Worm (Caenorhabditis elegans): Measurements from ENCODE around the gene C49F8.1.
A peak's percentile ranks its signal among the peaks of the same experiment; 100 is the strongest.

Gene C49F8.1

DNA sequence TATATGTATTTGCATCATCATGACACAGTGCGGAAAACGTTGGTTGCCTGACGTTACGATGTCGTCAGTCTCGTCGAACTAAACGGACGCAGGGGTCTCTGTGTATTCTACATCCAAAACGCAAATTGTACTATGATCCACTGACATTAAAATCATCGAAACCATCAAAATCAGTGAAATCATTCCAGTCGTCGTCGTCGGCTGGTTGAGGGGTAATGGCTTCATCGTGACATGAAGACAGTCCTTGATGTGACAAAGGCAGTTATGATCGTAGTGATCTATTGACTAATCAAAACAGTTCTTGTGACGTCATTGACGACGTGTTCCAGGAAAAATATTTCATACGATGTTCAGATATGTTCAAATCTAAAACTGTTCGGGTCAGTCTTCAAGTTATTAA lies 7.1 kb downstream of the C49F8.1 start:
- TF ChIP-seq hlh-4 (tag; optimal IDR thresholded peaks at IDR 0.05) (no peak), hpl-2 (GFP tag; optimal IDR thresholded peaks at IDR 0.05) (no peak), elt-3 (tag; optimal IDR thresholded peaks at IDR 0.05) (no peak), nhr-71 (tag; optimal IDR thresholded peaks at IDR 0.05) (peak; percentile 20), F16B12.6 (tag; optimal IDR thresholded peaks at IDR 0.05) (no peak), nhr-19 (GFP tag; conservative IDR thresholded peaks at IDR 0.05) (peak; percentile 33), lin-35 (GFP tag; optimal IDR thresholded peaks at IDR 0.05) (no peak), ama-1 (optimal IDR thresholded peaks at IDR 0.05) (no peak), swsn-7 (tag; optimal IDR thresholded peaks at IDR 0.05) (no peak), mab-9 (GFP tag; IDR thresholded peaks at IDR 0.05) (no peak), skn-1 (tag; optimal IDR thresholded peaks at IDR 0.05) (no peak), lsy-2 (tag; optimal IDR thresholded peaks at IDR 0.05) (no peak), pqm-1 (tag; optimal IDR thresholded peaks at IDR 0.05) (no peak), nhr-20 (tag; optimal IDR thresholded peaks at IDR 0.05) (peak; percentile 42), ztf-4 (tag; optimal IDR thresholded peaks at IDR 0.05) (no peak), blmp-1 (tag; optimal IDR thresholded peaks at IDR 0.05) (peak; percentile 84), lir-3 (tag; optimal IDR thresholded peaks at IDR 0.05; ENCODE audit: poor library complexity) (no peak), ceh-8 (GFP tag; optimal IDR thresholded peaks at IDR 0.05) (no peak), nhr-90 (tag; optimal IDR thresholded peaks at IDR 0.05; ENCODE audit: poor library complexity) (no peak), unc-98 (GFP tag; IDR thresholded peaks at IDR 0.05) (no peak), nhr-85 (tag) (peak; percentile 56), unc-62 (GFP tag; optimal IDR thresholded peaks at IDR 0.05) (no peak), snu-23 (GFP tag; optimal IDR thresholded peaks at IDR 0.05) (peak; percentile 33), egl-27 (tag; optimal IDR thresholded peaks at IDR 0.05) (no peak), ets-5 (GFP tag; IDR thresholded peaks at IDR 0.05) (no peak), C34B4.2 (tag; optimal IDR thresholded peaks at IDR 0.05) (no peak), mep-1 (tag; optimal IDR thresholded peaks at IDR 0.05) (no peak), isw-1 (GFP tag; IDR thresholded peaks at IDR 0.05) (no peak)

ce11 chrX:13356469-13356868 lies 8.3 kb downstream of the C49F8.1 start:
- TF ChIP-seq unc-30 (tag; optimal IDR thresholded peaks at IDR 0.05): no peak
- TF ChIP-seq C16A3.4 (tag; optimal IDR thresholded peaks at IDR 0.05): peak; percentile 23
- TF ChIP-seq hlh-17 (GFP tag; optimal IDR thresholded peaks at IDR 0.05; ENCODE audit: borderline replicate concordance): no peak
- peak; percentile 95 for TF ChIP-seq nhr-20 (tag; optimal IDR thresholded peaks at IDR 0.05)
- no peak for TF ChIP-seq fkh-10 (GFP tag; optimal IDR thresholded peaks at IDR 0.05)
- no peak for TF ChIP-seq fos-1 (tag; optimal IDR thresholded peaks at IDR 0.05)
- TF ChIP-seq C04F5.9 (tag; optimal IDR thresholded peaks at IDR 0.05): no peak
- no peak for TF ChIP-seq ces-1 (GFP tag; optimal IDR thresholded peaks at IDR 0.05)
- TF ChIP-seq nhr-47 (tag; optimal IDR thresholded peaks at IDR 0.05): peak; percentile 61
- TF ChIP-seq nhr-12 (tag; optimal IDR thresholded peaks at IDR 0.05): no peak
- peak; percentile 47 to 68 for TF ChIP-seq egl-27 (tag; optimal IDR thresholded peaks at IDR 0.05)
- TF ChIP-seq dpl-1 (GFP tag; optimal IDR thresholded peaks at IDR 0.05): no peak
- no peak for TF ChIP-seq ztf-4 (tag; optimal IDR thresholded peaks at IDR 0.05)
- TF ChIP-seq ztf-11 (tag; optimal IDR thresholded peaks at IDR 0.05): no peak
- no peak for TF ChIP-seq Y116A8C.19 (tag; optimal IDR thresholded peaks at IDR 0.05; ENCODE audit: borderline replicate concordance)
- TF ChIP-seq nhr-77 (tag; optimal IDR thresholded peaks at IDR 0.05): peak; percentile 38
- no peak for TF ChIP-seq snpc-4 (tag; optimal IDR thresholded peaks at IDR 0.05)
- peak; percentile 94 for TF ChIP-seq lin-14 (GFP tag; optimal IDR thresholded peaks at IDR 0.05)
- no peak for TF ChIP-seq zip-4 (GFP tag; optimal IDR thresholded peaks at IDR 0.05)
- TF ChIP-seq skn-1 (tag; optimal IDR thresholded peaks at IDR 0.05): peak; percentile 23
- TF ChIP-seq nhr-90 (tag; optimal IDR thresholded peaks at IDR 0.05; ENCODE audit: poor library complexity): peak; percentile 75
- TF ChIP-seq unc-86 (tag; optimal IDR thresholded peaks at IDR 0.05): no peak
- peak in 1 of 2 experiments; percentile 10 for TF ChIP-seq efl-1 (optimal IDR thresholded peaks at IDR 0.05)
- no peak for TF ChIP-seq efl-1 (GFP tag; optimal IDR thresholded peaks at IDR 0.05 in 1 of 2)
- TF ChIP-seq unc-98 (GFP tag; IDR thresholded peaks at IDR 0.05): no peak
- peak; percentile 88 for TF ChIP-seq tbx-2 (tag; optimal IDR thresholded peaks at IDR 0.05)
- no peak for TF ChIP-seq egl-13 (tag; optimal IDR thresholded peaks at IDR 0.05)
- TF ChIP-seq lin-35 (GFP tag; optimal IDR thresholded peaks at IDR 0.05): peak in 1 of 2 experiments; percentile 79
- TF ChIP-seq elt-2 (tag; optimal IDR thresholded peaks at IDR 0.05): peak; percentile 77
- no peak for TF ChIP-seq nhr-28 (tag; optimal IDR thresholded peaks at IDR 0.05)
- TF ChIP-seq snu-23 (GFP tag; optimal IDR thresholded peaks at IDR 0.05): peak; percentile 80
- peak; percentile 99 for TF ChIP-seq nhr-85 (tag)
- TF ChIP-seq pax-3 (tag; optimal IDR thresholded peaks at IDR 0.05): no peak

Measured in whole organism, L1 larva.